Fruit fly (Drosophila melanogaster): Measurements from ENCODE around the gene CG31189.
A peak's percentile ranks its signal among the peaks of the same experiment; 100 is the strongest.

CG31189 gene

dm6 chr3R:21059486-21060356, 14.1 kb upstream of the CG31189 start:
- peak; percentile 51 for TF ChIP-seq brk (GFP tag; optimal IDR thresholded peaks at IDR 0.05)
- TF ChIP-seq Dif (GFP tag; optimal IDR thresholded peaks at IDR 0.05; ENCODE audit: partially characterized antibody), result no peak
- peak; percentile 2 for TF ChIP-seq Hnf4 (GFP tag; optimal IDR thresholded peaks at IDR 0.05)
- peak; percentile 11 for TF ChIP-seq CrebA (GFP tag; optimal IDR thresholded peaks at IDR 0.05; ENCODE audit: borderline replicate concordance)

dm6 chr3R:21057519-21057918, 11.9 kb upstream of the CG31189 start:
- TF ChIP-seq Rel (GFP tag; optimal IDR thresholded peaks at IDR 0.05) (no peak), Rel (tag; optimal IDR thresholded peaks at IDR 0.05) (peak; percentile 94), dsf (GFP tag; optimal IDR thresholded peaks at IDR 0.05; ENCODE audit: borderline replicate concordance) (no peak), Hr78 (GFP tag; optimal IDR thresholded peaks at IDR 0.05) (no peak), Hr83 (GFP tag; optimal IDR thresholded peaks at IDR 0.05; ENCODE audit: poor library complexity, severe bottlenecking) (no peak)

- no peak for TF ChIP-seq ey (GFP tag; optimal IDR thresholded peaks at IDR 0.05)
- no peak for TF ChIP-seq foxo (GFP tag; optimal IDR thresholded peaks at IDR 0.05)
- TF ChIP-seq dsf (GFP tag; optimal IDR thresholded peaks at IDR 0.05; ENCODE audit: borderline replicate concordance), result no peak
- no peak for TF ChIP-seq sage (GFP tag; optimal IDR thresholded peaks at IDR 0.05)
- TF ChIP-seq CrebA (GFP tag; optimal IDR thresholded peaks at IDR 0.05; ENCODE audit: borderline replicate concordance), result no peak
- no peak for TF ChIP-seq CG32264 (GFP tag; optimal IDR thresholded peaks at IDR 0.05)
- TF ChIP-seq tai (GFP tag; optimal IDR thresholded peaks at IDR 0.05), result no peak
- TF ChIP-seq OdsH (GFP tag; optimal IDR thresholded peaks at IDR 0.05), result no peak
- TF ChIP-seq GATAd (GFP tag; optimal IDR thresholded peaks at IDR 0.05), result no peak
- TF ChIP-seq h (GFP tag; optimal IDR thresholded peaks at IDR 0.05), result no peak
- TF ChIP-seq Dif (GFP tag; optimal IDR thresholded peaks at IDR 0.05; ENCODE audit: partially characterized antibody), result no peak
- no peak for TF ChIP-seq Sp1 (GFP tag; optimal IDR thresholded peaks at IDR 0.05)
- TF ChIP-seq Jra (GFP tag; optimal IDR thresholded peaks at IDR 0.05), result no peak
- no peak for TF ChIP-seq woc (GFP tag; optimal IDR thresholded peaks at IDR 0.05)
- no peak for TF ChIP-seq jim (GFP tag; optimal IDR thresholded peaks at IDR 0.05)
Measured at dm6 chr3R:21050875-21051274, 5.2 kb upstream of the CG31189 start, which contains the start of gene Jhbp15. TSS of gene Jhbp15 (minus strand) at chr3R:21050975.

dm6 chr3R:21048729-21049128, 3.1 kb upstream of the CG31189 start, which contains the start of gene CG7079:
TSS of gene CG7079 (minus strand) at chr3R:21048829.
- no peak for TF ChIP-seq Rel (GFP tag; optimal IDR thresholded peaks at IDR 0.05)
- TF ChIP-seq Rel (tag; optimal IDR thresholded peaks at IDR 0.05), result no peak
- no peak for TF ChIP-seq Mio (GFP tag; optimal IDR thresholded peaks at IDR 0.05)
- TF ChIP-seq Hnf4 (GFP tag; optimal IDR thresholded peaks at IDR 0.05), result no peak
- TF ChIP-seq Sp1 (GFP tag; optimal IDR thresholded peaks at IDR 0.05), result no peak
- TF ChIP-seq Hr78 (GFP tag; optimal IDR thresholded peaks at IDR 0.05), result no peak
- TF ChIP-seq GATAd (GFP tag; optimal IDR thresholded peaks at IDR 0.05), result no peak
- no peak for TF ChIP-seq jim (GFP tag; optimal IDR thresholded peaks at IDR 0.05)
- TF ChIP-seq Vsx2 (GFP tag; optimal IDR thresholded peaks at IDR 0.05; ENCODE audit: partially characterized antibody), result no peak
- no peak for TF ChIP-seq Myc (optimal IDR thresholded peaks at IDR 0.05)
- TF ChIP-seq OdsH (GFP tag; optimal IDR thresholded peaks at IDR 0.05), result no peak
- no peak for TF ChIP-seq sv (GFP tag; optimal IDR thresholded peaks at IDR 0.05)
- TF ChIP-seq pan (optimal IDR thresholded peaks at IDR 0.05), result no peak
- TF ChIP-seq fru (GFP tag; optimal IDR thresholded peaks at IDR 0.05), result no peak
- no peak for TF ChIP-seq HLH106 (tag; optimal IDR thresholded peaks at IDR 0.05)
- TF ChIP-seq psq (GFP tag; optimal IDR thresholded peaks at IDR 0.05), result no peak
- no peak for TF ChIP-seq CG9705 (GFP tag; optimal IDR thresholded peaks at IDR 0.05)
- no peak for TF ChIP-seq dmrt93B (GFP tag; optimal IDR thresholded peaks at IDR 0.05)
- TF ChIP-seq h (GFP tag; optimal IDR thresholded peaks at IDR 0.05), result no peak
- TF ChIP-seq CG32264 (GFP tag; optimal IDR thresholded peaks at IDR 0.05), result no peak

- no peak for TF ChIP-seq rgr (GFP tag; optimal IDR thresholded peaks at IDR 0.05)
- no peak for TF ChIP-seq sage (GFP tag; optimal IDR thresholded peaks at IDR 0.05)
- TF ChIP-seq Dif (GFP tag; optimal IDR thresholded peaks at IDR 0.05; ENCODE audit: partially characterized antibody), result no peak
- no peak for TF ChIP-seq foxo (GFP tag; optimal IDR thresholded peaks at IDR 0.05)
- TF ChIP-seq dmrt93B (GFP tag; optimal IDR thresholded peaks at IDR 0.05), result no peak
- no peak for TF ChIP-seq Hr78 (GFP tag; optimal IDR thresholded peaks at IDR 0.05)
- TF ChIP-seq pan (optimal IDR thresholded peaks at IDR 0.05), result no peak
- no peak for TF ChIP-seq tai (GFP tag; optimal IDR thresholded peaks at IDR 0.05)
- no peak for TF ChIP-seq Hr83 (GFP tag; optimal IDR thresholded peaks at IDR 0.05; ENCODE audit: poor library complexity, severe bottlenecking)
- no peak for TF ChIP-seq CG32264 (GFP tag; optimal IDR thresholded peaks at IDR 0.05)
- no peak for TF ChIP-seq lola (GFP tag; optimal IDR thresholded peaks at IDR 0.05)
- TF ChIP-seq Sp1 (GFP tag; optimal IDR thresholded peaks at IDR 0.05), result no peak
- TF ChIP-seq dl (GFP tag; optimal IDR thresholded peaks at IDR 0.05; ENCODE audit: insufficient read depth in 1 of 2, partially characterized antibody in 2 of 2), result no peak
- TF ChIP-seq CrebA (GFP tag; optimal IDR thresholded peaks at IDR 0.05; ENCODE audit: borderline replicate concordance), result no peak
- TF ChIP-seq Abd-B (GFP tag; optimal IDR thresholded peaks at IDR 0.05), result no peak
- TF ChIP-seq h (GFP tag; optimal IDR thresholded peaks at IDR 0.05), result no peak
- TF ChIP-seq Vsx2 (GFP tag; optimal IDR thresholded peaks at IDR 0.05; ENCODE audit: partially characterized antibody), result no peak
Measured at dm6 chr3R:21046927-21047326, 1.3 kb upstream of the CG31189 start, which contains the start of gene CG31207. TSS of gene CG31207 (minus strand) at chr3R:21047027.

Measured in whole organism, wandering third instar larva.